Fruit fly (Drosophila melanogaster) whole organism, embryonic: ENCODE data around the gene CG5188.

Experiments
- Atf6 ChIP-seq: fragments of 200-800 bp; sonication (Bioruptor generic); IDR thresholded peaks from 2 replicates; pipeline ENCODE4 v1.3.6; 2022; ENCODE audit warnings: missing biosample characterization, missing genetic modification characterization
- BtbVII ChIP-seq: fragments of 200-800 bp; sonication (Bioruptor generic); optimal IDR thresholded peaks from 3 replicates; lab custom pipeline; 2017; ENCODE audit warnings: missing biosample characterization, mild to moderate bottlenecking, missing genetic modification characterization
- CG1024 ChIP-seq: fragments of 200-800 bp; sonication (Bioruptor generic); IDR thresholded peaks from 2 replicates; pipeline ENCODE4 v1.3.6; 2022; ENCODE audit warnings: missing biosample characterization, missing genetic modification characterization
- CG11504 ChIP-seq: fragments of 200-800 bp; sonication (Bioruptor generic); optimal IDR thresholded peaks from 3 replicates; lab custom pipeline; 2019; ENCODE audit warnings: missing biosample characterization, mild to moderate bottlenecking, missing genetic modification characterization, moderate library complexity
- CG14965 ChIP-seq: fragments of 200-800 bp; sonication (Bioruptor generic); optimal IDR thresholded peaks from 2 replicates; lab custom pipeline; 2016; ENCODE audit warnings: missing biosample characterization, missing genetic modification characterization, borderline replicate concordance
- CG15601 ChIP-seq: fragments of 200-800 bp; sonication (Bioruptor generic); optimal IDR thresholded peaks from 3 replicates; lab custom pipeline; 2019; ENCODE audit warnings: missing biosample characterization, mild to moderate bottlenecking, missing genetic modification characterization, moderate library complexity
- CG16863 ChIP-seq: fragments of 200-800 bp; sonication (Bioruptor generic); optimal IDR thresholded peaks from 3 replicates; lab custom pipeline; 2016; ENCODE audit warnings: missing biosample characterization, missing genetic modification characterization
- CG17361 ChIP-seq: fragments of 200-800 bp; sonication (Bioruptor generic); IDR thresholded peaks from 3 replicates; pipeline ENCODE4 v1.3.6; 2022; ENCODE audit warnings: missing biosample characterization, missing genetic modification characterization
- CG1832 ChIP-seq: fragments of 200-800 bp; sonication (Bioruptor generic); optimal IDR thresholded peaks from 2 replicates; lab custom pipeline; 2017; ENCODE audit warnings: missing biosample characterization, mild to moderate bottlenecking, missing genetic modification characterization, inconsistent platforms
- CG18619 ChIP-seq: fragments of 200-800 bp; sonication (Bioruptor generic); optimal IDR thresholded peaks from 3 replicates; lab custom pipeline; 2017; ENCODE audit warnings: missing biosample characterization, mild to moderate bottlenecking, missing genetic modification characterization
- CG34422 ChIP-seq: fragments of 200-800 bp; sonication (Bioruptor generic); IDR thresholded peaks from 3 replicates; pipeline ENCODE4 v1.3.6; 2022; ENCODE audit warnings: missing biosample characterization, missing genetic modification characterization
- CG6272 ChIP-seq: fragments of 200-800 bp; sonication (Bioruptor generic); IDR thresholded peaks from 2 replicates; pipeline ENCODE4 v1.3.6; 2022; ENCODE audit warnings: missing biosample characterization, missing genetic modification characterization
- CG8944 ChIP-seq: fragments of 200-800 bp; sonication (Bioruptor generic); optimal IDR thresholded peaks from 3 replicates; lab custom pipeline; 2016; ENCODE audit warnings: missing biosample characterization, missing genetic modification characterization
- HLH4C ChIP-seq: fragments of 200-800 bp; sonication (Bioruptor generic); IDR thresholded peaks from 3 replicates; pipeline ENCODE4 v1.3.6; 2022; ENCODE audit warnings: missing biosample characterization, missing genetic modification characterization; ENCODE audit not compliant: partially characterized antibody
- Hr78 ChIP-seq, 2 experiments: fragments of 200-800 bp in 1 of 2; fragments of >200 bp in 1 of 2; sonication (Bioruptor generic) in 1 of 2; optimal IDR thresholded peaks; 2 replicates each; lab custom pipeline; 2017 to 2019; ENCODE audit warnings: missing biosample characterization in 2 of 2, missing genetic modification characterization in 2 of 2, mild to moderate bottlenecking in 1 of 2, moderate library complexity in 1 of 2
- Jarid2 ChIP-seq: fragments of 200-800 bp; sonication (Bioruptor generic); optimal IDR thresholded peaks from 3 replicates; lab custom pipeline; 2017; ENCODE audit warnings: mild to moderate bottlenecking, missing biosample characterization, missing genetic modification reagents, missing genetic modification characterization
- Kr ChIP-seq: fragments of 200-800 bp; sonication (Bioruptor generic); optimal IDR thresholded peaks from 2 replicates; lab custom pipeline; 2017; ENCODE audit warnings: missing biosample characterization, mild to moderate bottlenecking, missing genetic modification characterization
- Lim3 ChIP-seq: fragments of 200-800 bp; sonication (Bioruptor generic); IDR thresholded peaks from 2 replicates; pipeline ENCODE4 v1.3.6; 2022; ENCODE audit warnings: missing biosample characterization, missing genetic modification characterization
- MESR4 ChIP-seq: fragments of 200-800 bp; sonication (Bioruptor generic); optimal IDR thresholded peaks from 2 replicates; lab custom pipeline; 2018; ENCODE audit warnings: missing biosample characterization, mild to moderate bottlenecking, missing genetic modification characterization, moderate library complexity
- MTF-1 ChIP-seq: fragments of 200-800 bp; sonication (Bioruptor generic); optimal IDR thresholded peaks from 2 replicates; lab custom pipeline; 2018; ENCODE audit warnings: missing biosample characterization, mild to moderate bottlenecking, missing genetic modification characterization, borderline replicate concordance
- Neu2 ChIP-seq: fragments of 200-800 bp; sonication (Bioruptor generic); optimal IDR thresholded peaks from 3 replicates; lab custom pipeline; 2016; ENCODE audit warnings: missing biosample characterization, missing genetic modification characterization, borderline replicate concordance
- Poxn ChIP-seq: fragments of 200-800 bp; sonication (Bioruptor generic); IDR thresholded peaks from 2 replicates; pipeline ENCODE4 v1.3.6; 2022; ENCODE audit warnings: missing biosample characterization, missing genetic modification characterization
- Scr ChIP-seq: fragments of 200-800 bp; sonication (Bioruptor generic); IDR thresholded peaks from 2 replicates; pipeline ENCODE4 v1.3.6; 2022; ENCODE audit warnings: missing biosample characterization, missing genetic modification characterization; ENCODE audit not compliant: partially characterized antibody
- Side ChIP-seq: fragments of 200-800 bp; sonication (Bioruptor generic); optimal IDR thresholded peaks from 2 replicates; lab custom pipeline; 2016; ENCODE audit warnings: missing biosample characterization, missing genetic modification characterization
- Ssrp ChIP-seq: fragments of 200-800 bp; sonication (Bioruptor generic); optimal IDR thresholded peaks from 2 replicates; lab custom pipeline; 2018; ENCODE audit warnings: missing biosample characterization, mild to moderate bottlenecking, missing genetic modification characterization, moderate library complexity
- ato ChIP-seq: fragments of 200-800 bp; sonication (Bioruptor generic); IDR thresholded peaks from 2 replicates; pipeline ENCODE4 v1.3.6; 2022; ENCODE audit warnings: missing biosample characterization, missing genetic modification characterization; ENCODE audit not compliant: partially characterized antibody
- caup ChIP-seq: fragments of 200-800 bp; sonication (Bioruptor generic); optimal IDR thresholded peaks from 3 replicates; lab custom pipeline; 2017; ENCODE audit warnings: missing biosample characterization, mild to moderate bottlenecking, missing genetic modification characterization, moderate library complexity; ENCODE audit not compliant: severe bottlenecking
- crc ChIP-seq: fragments of 200-800 bp; sonication (Bioruptor generic); optimal IDR thresholded peaks from 2 replicates; lab custom pipeline; 2016; ENCODE audit warnings: missing biosample characterization, missing genetic modification characterization
- dati ChIP-seq: fragments of 200-800 bp; sonication (Bioruptor generic); IDR thresholded peaks from 2 replicates; pipeline ENCODE4 v1.3.6; 2022; ENCODE audit warnings: missing biosample characterization, missing genetic modification characterization
- fd102C ChIP-seq: fragments of 200-800 bp; sonication (Bioruptor generic); optimal IDR thresholded peaks from 2 replicates; lab custom pipeline; 2018; ENCODE audit warnings: missing biosample characterization, mild to moderate bottlenecking, missing genetic modification characterization, moderate library complexity
- gcm ChIP-seq: fragments of 200-800 bp; sonication (Bioruptor generic); optimal IDR thresholded peaks from 2 replicates; lab custom pipeline; 2019; ENCODE audit warnings: missing biosample characterization, mild to moderate bottlenecking, missing genetic modification characterization, moderate library complexity
- ken ChIP-seq: fragments of 200-800 bp; sonication (Bioruptor generic); IDR thresholded peaks from 3 replicates; pipeline ENCODE4 v1.3.6; 2022; ENCODE audit warnings: missing biosample characterization, missing genetic modification characterization
- nerfin-1 ChIP-seq: fragments of 200-800 bp; sonication (Bioruptor generic); optimal IDR thresholded peaks from 3 replicates; lab custom pipeline; 2019; ENCODE audit warnings: missing biosample characterization, mild to moderate bottlenecking, missing genetic modification characterization, moderate library complexity
- nom ChIP-seq: fragments of 200-800 bp; sonication (Bioruptor generic); optimal IDR thresholded peaks from 2 replicates; lab custom pipeline; 2017; ENCODE audit warnings: missing biosample characterization, missing genetic modification characterization, mild to moderate bottlenecking, moderate library complexity, missing genetic modification reagents
- oc ChIP-seq: fragments of 200-800 bp; sonication (Bioruptor generic); optimal IDR thresholded peaks from 2 replicates; lab custom pipeline; 2018; ENCODE audit warnings: missing biosample characterization, mild to moderate bottlenecking, missing genetic modification characterization, moderate library complexity
- p53 ChIP-seq: fragments of 200-800 bp; sonication (Bioruptor generic); optimal IDR thresholded peaks from 2 replicates; lab custom pipeline; 2016; ENCODE audit warnings: missing biosample characterization, missing genetic modification characterization
- peb ChIP-seq: fragments of 200-800 bp; sonication (Bioruptor generic); IDR thresholded peaks from 2 replicates; pipeline ENCODE4 v1.3.6; 2022; ENCODE audit warnings: missing biosample characterization, missing genetic modification characterization
- seq ChIP-seq: fragments of 200-800 bp; sonication (Bioruptor generic); IDR thresholded peaks from 2 replicates; pipeline ENCODE4 v1.3.6; 2022; ENCODE audit warnings: missing biosample characterization, missing genetic modification characterization
- tgo ChIP-seq: fragments of 200-800 bp; sonication (Bioruptor generic); IDR thresholded peaks from 3 replicates; pipeline ENCODE4 v1.3.6; 2022; ENCODE audit warnings: missing biosample characterization, missing genetic modification characterization
- unc-4 ChIP-seq: fragments of 200-800 bp; sonication (Bioruptor generic); IDR thresholded peaks from 2 replicates; pipeline ENCODE4 v1.3.6; 2022; ENCODE audit warnings: missing biosample characterization, missing genetic modification characterization; ENCODE audit not compliant: partially characterized antibody

Gene CG5188

DNA sequence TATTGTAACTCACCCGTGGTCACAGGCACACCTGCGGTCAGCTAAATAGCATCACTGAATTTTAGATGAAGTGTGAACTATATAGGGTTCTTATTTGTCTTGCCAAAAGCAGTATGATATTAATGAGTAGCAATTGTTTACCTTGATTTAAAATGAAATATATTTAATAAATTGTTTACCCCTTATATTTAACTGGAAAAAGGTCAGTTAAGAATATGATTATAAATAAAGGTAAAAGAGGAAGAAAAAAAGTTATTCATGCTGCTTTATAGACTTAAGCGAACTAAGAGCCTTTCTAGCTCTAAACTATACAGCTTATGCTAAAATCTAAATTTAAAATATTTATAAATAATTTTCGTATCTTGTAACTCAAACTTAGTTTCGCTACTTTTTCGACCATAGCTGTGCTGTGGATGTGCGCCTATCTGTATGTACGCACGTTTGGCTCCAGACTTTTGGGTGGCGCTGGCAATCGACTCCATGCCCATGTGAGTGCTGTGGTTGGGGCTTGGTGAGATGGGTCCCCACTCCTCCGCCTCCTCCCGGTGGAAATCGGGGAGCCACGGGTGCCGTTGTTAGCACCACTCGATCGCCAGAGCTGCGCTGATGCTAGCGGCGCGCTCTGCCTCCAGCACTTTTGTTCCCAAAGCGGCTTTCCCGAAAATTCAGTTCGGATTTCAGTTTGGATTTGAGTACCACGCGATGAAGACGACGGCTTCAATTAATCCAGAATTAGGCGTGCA, 13.6 kb downstream of the CG5188 start, which contains the start of gene loh (continued):
- TF ChIP-seq seq (GFP tag; lab: Robert Waterston, UW) (0 out of 2 replicates have a peak, but pooled peaks have one; percentile 22), CG6272 (GFP tag; lab: Robert Waterston, UW) (no peak), CG16863 (GFP tag; lab: Kevin White, UChicago) (no peak), Ssrp (peak; percentile 63), Kr (GFP tag; lab: Kevin White, UChicago) (no peak), nom (GFP tag; lab: Kevin White, UChicago) (no peak), Scr (no peak), CG8944 (GFP tag; lab: Kevin White, UChicago) (no peak), MESR4 (GFP tag; lab: Kevin White, UChicago) (no peak), fd102C (no peak), Atf6 (GFP tag; lab: Robert Waterston, UW) (no peak), CG34422 (GFP tag; lab: Robert Waterston, UW) (no peak), CG14965 (GFP tag; lab: Kevin White, UChicago) (no peak), Neu2 (no peak), nerfin-1 (tag; lab: Kevin White, UChicago) (no peak), crc (no peak), CG15601 (tag; lab: Kevin White, UChicago) (peak; percentile 56), Jarid2 (no peak), CG1024 (0 out of 2 replicates have a peak, but pooled peaks have one; percentile 24), oc (tag; lab: Kevin White, UChicago) (no peak), MTF-1 (GFP tag; lab: Kevin White, UChicago) (no peak), caup (no peak), CG17361 (peak; percentile 90), CG1832 (no peak), Poxn (GFP tag; lab: Robert Waterston, UW) (no peak), Lim3 (GFP tag; lab: Robert Waterston, UW) (no peak), Hr78 (GFP tag; optimal IDR thresholded peaks at IDR 0.05; lab: Kevin White, UChicago) (no peak), p53 (GFP tag; lab: Kevin White, UChicago) (no peak), CG11504 (no peak), peb (GFP tag; lab: Robert Waterston, UW) (0 out of 2 replicates have a peak, but pooled peaks have one; percentile 23), gcm (GFP tag; lab: Kevin White, UChicago) (no peak), HLH4C (GFP tag; lab: Robert Waterston, UW) (no peak), dati (GFP tag; lab: Robert Waterston, UW) (no peak), BtbVII (peak; percentile 46), ken (GFP tag; lab: Robert Waterston, UW) (0 out of 3 replicates have a peak, but pooled peaks have one; percentile 10), ato (GFP tag; lab: Robert Waterston, UW) (no peak), unc-4 (no peak), Side (no peak), tgo (GFP tag; lab: Robert Waterston, UW) (no peak), CG18619 (GFP tag; lab: Kevin White, UChicago) (peak; percentile 41)
